Worm (Caenorhabditis elegans) whole organism, late embryonic: ENCODE measurements around the gene Y49A3A.4.

Experiments
- ama-1 ChIP-seq: fragments of 150-350 bp; optimal IDR thresholded peaks from 2 replicates; lab custom pipeline; 2014
- nhr-11 ChIP-seq: fragments of 150-350 bp; optimal IDR thresholded peaks from 2 replicates; lab custom pipeline; 2014; ENCODE audit warnings: missing biosample characterization, missing genetic modification characterization

- TF ChIP-seq nhr-11: no peak
- no peak for TF ChIP-seq ama-1
These were observed 6.0 kb upstream of the Y49A3A.4 start for ce11 chrV:14364586-14365248.
